Fruit fly (Drosophila melanogaster) whole organism, prepupa: ENCODE data around the gene Cks85A.

Source experiments
- Blimp-1 ChIP-seq: fragments of 200-800 bp; sonication (Bioruptor generic); optimal IDR thresholded peaks from 3 replicates; lab custom pipeline; 2017; ENCODE audit warnings: missing biosample characterization, missing genetic modification characterization, mild to moderate bottlenecking, moderate library complexity, missing genetic modification reagents
- CG10631 ChIP-seq: fragments of 200-800 bp; sonication (Bioruptor generic); optimal IDR thresholded peaks from 2 replicates; lab custom pipeline; 2016; ENCODE audit warnings: missing biosample characterization, missing genetic modification characterization
- CG10669 ChIP-seq: fragments of 200-800 bp; sonication (Bioruptor generic); optimal IDR thresholded peaks from 3 replicates; lab custom pipeline; 2018; ENCODE audit warnings: missing biosample characterization, mild to moderate bottlenecking, missing genetic modification characterization, moderate library complexity
- CG11294 ChIP-seq: fragments of 200-800 bp; sonication (Bioruptor generic); IDR thresholded peaks from 2 replicates; pipeline ENCODE4 v1.3.6; 2022; ENCODE audit warnings: missing biosample characterization, missing genetic modification characterization
- CG11762 ChIP-seq: fragments of 200-800 bp; sonication (Bioruptor generic); optimal IDR thresholded peaks from 3 replicates; lab custom pipeline; 2016; ENCODE audit warnings: missing biosample characterization, missing genetic modification characterization; ENCODE audit not compliant: insufficient read depth
- CG11902 ChIP-seq: fragments of 200-800 bp; sonication (Bioruptor generic); optimal IDR thresholded peaks from 3 replicates; lab custom pipeline; 2016; ENCODE audit warnings: missing biosample characterization, missing genetic modification characterization
- CG15336 ChIP-seq: fragments of 200-800 bp; sonication (Bioruptor generic); IDR thresholded peaks from 2 replicates; pipeline ENCODE4 v1.3.6; 2022; ENCODE audit warnings: missing biosample characterization, missing genetic modification characterization
- CG1621 ChIP-seq: fragments of 200-800 bp; sonication (Bioruptor generic); optimal IDR thresholded peaks from 3 replicates; lab custom pipeline; 2018; ENCODE audit warnings: missing biosample characterization, mild to moderate bottlenecking, missing genetic modification characterization
- CG16779 ChIP-seq: fragments of 200-800 bp; sonication (Bioruptor generic); optimal IDR thresholded peaks from 3 replicates; lab custom pipeline; 2017; ENCODE audit warnings: missing biosample characterization, mild to moderate bottlenecking, missing genetic modification characterization
- CG31627 ChIP-seq: fragments of 200-800 bp; sonication (Bioruptor generic); optimal IDR thresholded peaks from 3 replicates; lab custom pipeline; 2016; ENCODE audit warnings: missing biosample characterization, missing genetic modification characterization
- CG32006 ChIP-seq: fragments of 200-800 bp; sonication (Bioruptor generic); optimal IDR thresholded peaks from 3 replicates; lab custom pipeline; 2017; ENCODE audit warnings: missing biosample characterization, mild to moderate bottlenecking, missing genetic modification characterization
- CG34406 ChIP-seq: fragments of 200-800 bp; sonication (Bioruptor generic); optimal IDR thresholded peaks from 3 replicates; lab custom pipeline; 2016; ENCODE audit warnings: missing biosample characterization, missing genetic modification characterization
- CG3919 ChIP-seq: fragments of 200-800 bp; sonication (Bioruptor generic); optimal IDR thresholded peaks from 3 replicates; lab custom pipeline; 2016; ENCODE audit warnings: missing biosample characterization, missing genetic modification characterization
- CG4318 ChIP-seq: fragments of 200-800 bp; sonication (Bioruptor generic); optimal IDR thresholded peaks from 3 replicates; lab custom pipeline; 2017; ENCODE audit warnings: missing biosample characterization, mild to moderate bottlenecking, missing genetic modification characterization
- CG6276 ChIP-seq: fragments of 200-800 bp; sonication (Bioruptor generic); optimal IDR thresholded peaks from 2 replicates; lab custom pipeline; 2017; ENCODE audit warnings: missing biosample characterization, mild to moderate bottlenecking, missing genetic modification characterization
- CG6792 ChIP-seq: fragments of 200-800 bp; sonication (Bioruptor generic); optimal IDR thresholded peaks from 3 replicates; lab custom pipeline; 2016; ENCODE audit warnings: missing biosample characterization, missing genetic modification characterization
- CG7368 ChIP-seq: fragments of 200-800 bp; sonication (Bioruptor generic); optimal IDR thresholded peaks from 3 replicates; lab custom pipeline; 2016; ENCODE audit warnings: missing biosample characterization, missing genetic modification characterization
- CG8119 ChIP-seq: fragments of 200-800 bp; sonication (Bioruptor generic); IDR thresholded peaks from 3 replicates; pipeline ENCODE4 v1.3.6; 2022; ENCODE audit warnings: missing biosample characterization, missing genetic modification characterization
- CG8319 ChIP-seq: fragments of 200-800 bp; sonication (Bioruptor generic); optimal IDR thresholded peaks from 3 replicates; lab custom pipeline; 2016; ENCODE audit warnings: missing biosample characterization, missing genetic modification characterization
- CG9139 ChIP-seq: fragments of 200-800 bp; sonication (Bioruptor generic); optimal IDR thresholded peaks from 3 replicates; lab custom pipeline; 2017; ENCODE audit warnings: missing biosample characterization, mild to moderate bottlenecking, missing genetic modification characterization
- Eip75B ChIP-seq: fragments of 200-800 bp; sonication (Bioruptor generic); optimal IDR thresholded peaks from 3 replicates; lab custom pipeline; 2016; ENCODE audit warnings: missing biosample characterization, missing genetic modification characterization
- Eip78C ChIP-seq: fragments of 200-800 bp; sonication (Bioruptor generic); peaks from one replicate; lab custom pipeline; 2016; ENCODE audit warnings: missing biosample characterization, missing genetic modification characterization
- Eip93F ChIP-seq: fragments of 200-800 bp; sonication (Bioruptor generic); optimal IDR thresholded peaks from 2 replicates; lab custom pipeline; 2016; ENCODE audit warnings: missing biosample characterization, mild to moderate bottlenecking, missing genetic modification characterization
- Ets96B ChIP-seq: fragments of 200-800 bp; optimal IDR thresholded peaks from 2 replicates; lab custom pipeline; 2019; ENCODE audit warnings: missing biosample characterization, mild to moderate bottlenecking, missing genetic modification characterization, moderate library complexity
- Hr39 ChIP-seq: fragments of 200-800 bp; sonication (Bioruptor generic); optimal IDR thresholded peaks from 2 replicates; lab custom pipeline; 2016; ENCODE audit warnings: missing biosample characterization, missing genetic modification characterization
- Hr4 ChIP-seq: fragments of 200-800 bp; sonication (Bioruptor generic); optimal IDR thresholded peaks from 3 replicates; lab custom pipeline; 2016; ENCODE audit warnings: missing biosample characterization, missing genetic modification characterization
- Lpt ChIP-seq: fragments of 200-800 bp; sonication (Bioruptor generic); optimal IDR thresholded peaks from 3 replicates; lab custom pipeline; 2016; ENCODE audit warnings: missing biosample characterization, missing genetic modification characterization
- Met ChIP-seq: fragments of 200-800 bp; sonication (Bioruptor generic); optimal IDR thresholded peaks from 3 replicates; lab custom pipeline; 2016; ENCODE audit warnings: missing biosample characterization, missing genetic modification characterization
- OdsH ChIP-seq: fragments of 200-800 bp; sonication (Bioruptor generic); optimal IDR thresholded peaks from 3 replicates; lab custom pipeline; 2016; ENCODE audit warnings: missing biosample characterization, missing genetic modification characterization
- Smox ChIP-seq: fragments of 200-800 bp; sonication (Bioruptor generic); optimal IDR thresholded peaks from 3 replicates; lab custom pipeline; 2016; ENCODE audit warnings: missing biosample characterization, missing genetic modification characterization
- Sox102F ChIP-seq: fragments of 200-800 bp; sonication (Bioruptor generic); optimal IDR thresholded peaks from 2 replicates; lab custom pipeline; 2016; ENCODE audit warnings: missing biosample characterization, mild to moderate bottlenecking, missing genetic modification characterization
- Sox15 ChIP-seq: fragments of 200-800 bp; sonication (Bioruptor generic); optimal IDR thresholded peaks from 3 replicates; lab custom pipeline; 2016; ENCODE audit warnings: missing biosample characterization, missing genetic modification characterization
- achi ChIP-seq: fragments of 200-800 bp; sonication (Bioruptor generic); optimal IDR thresholded peaks from 3 replicates; lab custom pipeline; 2016; ENCODE audit warnings: missing biosample characterization, missing genetic modification characterization
- acj6 ChIP-seq: fragments of 200-800 bp; sonication (Bioruptor generic); optimal IDR thresholded peaks from 3 replicates; lab custom pipeline; 2016; ENCODE audit warnings: missing biosample characterization, missing genetic modification characterization
- cyc ChIP-seq: fragments of 200-800 bp; sonication (Bioruptor generic); optimal IDR thresholded peaks from 3 replicates; lab custom pipeline; 2016; ENCODE audit warnings: missing biosample characterization, missing genetic modification characterization
- dac ChIP-seq: fragments of 200-800 bp; sonication (Bioruptor generic); optimal IDR thresholded peaks from 2 replicates; lab custom pipeline; 2017; ENCODE audit warnings: missing biosample characterization, mild to moderate bottlenecking, missing genetic modification characterization
- dsx ChIP-seq: fragments of 200-800 bp; optimal IDR thresholded peaks from 3 replicates; lab custom pipeline; 2019; ENCODE audit warnings: missing biosample characterization, mild to moderate bottlenecking, missing genetic modification characterization, moderate library complexity; ENCODE audit not compliant: poor library complexity, severe bottlenecking
- eg ChIP-seq: fragments of 200-800 bp; sonication (Bioruptor generic); IDR thresholded peaks from 3 replicates; pipeline ENCODE4 v1.3.6; 2022; ENCODE audit warnings: missing biosample characterization, missing genetic modification characterization
- esn ChIP-seq: fragments of 200-800 bp; sonication (Bioruptor generic); optimal IDR thresholded peaks from 2 replicates; lab custom pipeline; 2016; ENCODE audit warnings: missing biosample characterization, mild to moderate bottlenecking, missing genetic modification characterization, moderate library complexity
- fd59A ChIP-seq: fragments of 200-800 bp; sonication (Bioruptor generic); optimal IDR thresholded peaks from 2 replicates; lab custom pipeline; 2017; ENCODE audit warnings: missing biosample characterization, mild to moderate bottlenecking, missing genetic modification characterization, missing genetic modification reagents
- fd85E ChIP-seq: fragments of 200-800 bp; sonication (Bioruptor generic); optimal IDR thresholded peaks from 3 replicates; lab custom pipeline; 2016; ENCODE audit warnings: missing biosample characterization, missing genetic modification characterization
- lz ChIP-seq: fragments of 200-800 bp; sonication (Bioruptor generic); optimal IDR thresholded peaks from 3 replicates; lab custom pipeline; 2016; ENCODE audit warnings: missing biosample characterization, missing genetic modification characterization
- net ChIP-seq: fragments of 200-800 bp; sonication (Bioruptor generic); optimal IDR thresholded peaks from 3 replicates; lab custom pipeline; 2016; ENCODE audit warnings: missing biosample characterization, missing genetic modification characterization
- pdm3 ChIP-seq: fragments of 200-800 bp; sonication (Bioruptor generic); optimal IDR thresholded peaks from 3 replicates; lab custom pipeline; 2016; ENCODE audit warnings: missing biosample characterization, missing genetic modification characterization
- salr ChIP-seq, 2 experiments: fragments of 200-800 bp; sonication (Bioruptor generic); optimal IDR thresholded peaks; 3 replicates each; lab custom pipeline; 2016 to 2018; ENCODE audit warnings: missing biosample characterization in 2 of 2, missing genetic modification characterization in 2 of 2, mild to moderate bottlenecking in 1 of 2
- ss ChIP-seq, 2 experiments: fragments of 200-800 bp; sonication (Bioruptor generic); optimal IDR thresholded peaks; 2 replicates in 1 of 2; 3 replicates in 1 of 2; lab custom pipeline; 2017 to 2018; ENCODE audit warnings: mild to moderate bottlenecking in 2 of 2, missing biosample characterization in 2 of 2, missing genetic modification characterization in 2 of 2, moderate library complexity in 1 of 2
- svp ChIP-seq: fragments of 200-800 bp; sonication (Bioruptor generic); peaks from one replicate; lab custom pipeline; 2016; ENCODE audit warnings: missing biosample characterization, missing genetic modification characterization
- topi ChIP-seq: fragments of 200-800 bp; sonication (Bioruptor generic); optimal IDR thresholded peaks from 3 replicates; lab custom pipeline; 2016; ENCODE audit warnings: missing biosample characterization, missing genetic modification characterization
- vri ChIP-seq: fragments of 200-800 bp; sonication (Bioruptor generic); optimal IDR thresholded peaks from 3 replicates; lab custom pipeline; 2016; ENCODE audit warnings: missing biosample characterization, mild to moderate bottlenecking, missing genetic modification characterization

Cks85A gene

dm6 chr3R:8746354-8746753, 28.1 kb upstream of the Cks85A start (continued):
- peak; percentile 79 for TF ChIP-seq CG10669 (GFP tag; lab: Kevin White, UChicago)
- peak; percentile 56 for TF ChIP-seq CG9139 (GFP tag; lab: Kevin White, UChicago)
- peak; percentile 83 for TF ChIP-seq pdm3
- peak; percentile 73 for TF ChIP-seq CG8319 (GFP tag; lab: Kevin White, UChicago)
- TF ChIP-seq CG1621 = peak; percentile 59
- peak; percentile 79 for TF ChIP-seq CG6792 (GFP tag; lab: Kevin White, UChicago)
- peak; percentile 81 for TF ChIP-seq Sox102F (GFP tag; lab: Kevin White, UChicago)
- TF ChIP-seq eg = peak; percentile 88
- TF ChIP-seq Lpt = peak; percentile 39
- TF ChIP-seq Blimp-1 (GFP tag; lab: Kevin White, UChicago) = peak; percentile 26
- TF ChIP-seq CG3919 (GFP tag; lab: Kevin White, UChicago) = peak; percentile 86
- peak; percentile 81 for TF ChIP-seq lz (GFP tag; lab: Kevin White, UChicago)
- TF ChIP-seq Sox15 = peak; percentile 68
- TF ChIP-seq topi (GFP tag; lab: Kevin White, UChicago) = peak; percentile 85
- TF ChIP-seq CG7368 (GFP tag; lab: Kevin White, UChicago) = peak; percentile 69
- TF ChIP-seq CG6276 (GFP tag; lab: Kevin White, UChicago) = peak; percentile 79
- TF ChIP-seq CG31627 (GFP tag; lab: Kevin White, UChicago) = peak; percentile 70
- peak; percentile 88 for TF ChIP-seq acj6
- peak; percentile 68 for TF ChIP-seq Hr39 (GFP tag; lab: Kevin White, UChicago)
- peak; percentile 61 for TF ChIP-seq dac (GFP tag; lab: Kevin White, UChicago)
- no peak for TF ChIP-seq Eip93F (GFP tag; lab: Kevin White, UChicago)

- TF ChIP-seq CG11762 (GFP tag; lab: Kevin White, UChicago) (peak; percentile 2), OdsH (GFP tag; lab: Kevin White, UChicago) (peak; percentile 38), Eip75B (GFP tag; lab: Kevin White, UChicago) (peak; percentile 43), Hr39 (GFP tag; lab: Kevin White, UChicago) (peak; percentile 71), eg (peak; percentile 72; the same call in 2 of the 3 replicates), CG15336 (peak; percentile 63), Ets96B (tag; lab: Kevin White, UChicago) (peak; percentile 20), salr (GFP tag; optimal IDR thresholded peaks at IDR 0.05; lab: Kevin White, UChicago) (no peak), achi (GFP tag; lab: Kevin White, UChicago) (peak; percentile 40), esn (GFP tag; lab: Kevin White, UChicago) (peak; percentile 62), CG11294 (GFP tag; lab: Robert Waterston, UW) (peak; percentile 38; the same call in 1 of the 2 replicates), net (GFP tag; lab: Kevin White, UChicago) (peak; percentile 18), CG8119 (GFP tag; lab: Robert Waterston, UW) (peak; percentile 44; the same call in 1 of the 3 replicates), svp (peak; percentile 84), CG10631 (GFP tag; lab: Kevin White, UChicago) (peak; percentile 37), topi (GFP tag; lab: Kevin White, UChicago) (peak; percentile 40), Hr4 (GFP tag; lab: Kevin White, UChicago) (peak; percentile 50), fd59A (no peak), CG1621 (no peak), pdm3 (peak; percentile 50), CG34406 (peak; percentile 41), dsx (no peak), fd85E (GFP tag; lab: Kevin White, UChicago) (no peak), vri (GFP tag; lab: Kevin White, UChicago) (peak; percentile 54), Sox15 (peak; percentile 23), Smox (GFP tag; lab: Kevin White, UChicago) (peak; percentile 61), CG4318 (GFP tag; lab: Kevin White, UChicago) (no peak), ss (GFP tag; optimal IDR thresholded peaks at IDR 0.05; lab: Kevin White, UChicago) (no peak), Met (GFP tag; lab: Kevin White, UChicago) (peak; percentile 69), CG3919 (GFP tag; lab: Kevin White, UChicago) (peak; percentile 54), Lpt (no peak), CG8319 (GFP tag; lab: Kevin White, UChicago) (no peak), Eip78C (GFP tag; lab: Kevin White, UChicago) (peak; percentile 30), CG11902 (GFP tag; lab: Kevin White, UChicago) (peak; percentile 31), CG32006 (GFP tag; lab: Kevin White, UChicago) (peak; percentile 48), cyc (peak; percentile 47), Sox102F (GFP tag; lab: Kevin White, UChicago) (peak; percentile 64), CG16779 (tag; lab: Kevin White, UChicago) (no peak)
These were observed 25.9 kb upstream of the Cks85A start for dm6 chr3R:8744198-8744597.
